Fruit fly (Drosophila melanogaster): ENCODE results near the gene Taf3.

The Taf3 gene

DNA sequence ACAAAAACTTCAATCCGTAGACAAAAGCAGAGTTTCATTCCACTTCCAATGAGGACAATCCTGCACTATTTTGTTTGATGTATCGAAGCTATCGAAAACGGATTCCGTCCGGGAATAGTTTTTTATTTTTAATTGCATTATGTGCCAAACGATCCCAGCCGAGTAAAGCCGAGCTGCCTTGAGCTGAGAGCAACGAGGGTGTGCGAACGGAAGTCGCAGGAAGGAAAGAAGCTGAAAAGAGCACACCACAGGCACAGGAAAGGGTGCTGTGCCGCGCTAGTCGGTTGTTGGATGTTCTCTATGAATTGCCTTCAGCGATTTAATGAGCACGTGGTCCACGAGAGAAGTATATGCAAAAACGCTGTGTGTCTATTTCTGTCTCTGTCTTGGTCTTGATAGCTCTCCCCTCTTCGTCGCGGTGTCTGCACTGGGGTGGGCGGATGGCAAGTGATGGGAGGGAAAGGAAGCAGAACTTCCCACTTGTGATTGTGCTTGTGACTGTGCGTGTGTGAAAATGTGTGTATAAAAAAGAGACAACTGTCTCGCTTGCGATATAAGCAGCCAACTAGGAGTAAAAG lies 36.0 kb upstream of the Taf3 start:
- TF ChIP-seq CG12768 (GFP tag; optimal IDR thresholded peaks at IDR 0.05) (no peak), Mnt (GFP tag; optimal IDR thresholded peaks at IDR 0.05) (peak; percentile 4)

- TF ChIP-seq pad (GFP tag; optimal IDR thresholded peaks at IDR 0.05) (peak; percentile 52), CG33017 (tag; optimal IDR thresholded peaks at IDR 0.05) (no peak)
These were observed 34.9 kb upstream of the Taf3 start, which contains the start of gene zfh2 for dm6 chr4:501479-501993. TSS of gene zfh2 (plus strand) at chr4:501810.

DNA sequence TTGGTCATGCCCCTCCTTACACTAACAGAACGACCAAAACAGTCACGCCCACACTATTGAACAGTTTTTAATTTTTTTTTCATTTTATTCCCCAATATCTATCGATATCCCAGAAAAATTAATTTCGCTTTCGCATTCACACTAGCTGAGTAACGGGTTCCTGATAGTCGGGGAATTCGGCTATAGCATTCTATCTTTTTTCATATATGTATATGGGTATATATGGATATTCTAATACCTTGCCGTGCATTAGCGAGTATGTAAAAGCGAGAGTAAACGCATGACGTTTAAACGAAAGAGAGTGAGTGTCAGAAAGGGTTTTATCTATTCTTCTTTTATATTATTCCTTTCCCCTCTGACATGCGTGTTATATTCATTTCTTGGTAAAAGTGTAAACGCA lies 32.5 kb upstream of the Taf3 start:
- TF ChIP-seq CG12768 (GFP tag; optimal IDR thresholded peaks at IDR 0.05) = no peak
- TF ChIP-seq pad (GFP tag; optimal IDR thresholded peaks at IDR 0.05) = peak; percentile 37

DNA sequence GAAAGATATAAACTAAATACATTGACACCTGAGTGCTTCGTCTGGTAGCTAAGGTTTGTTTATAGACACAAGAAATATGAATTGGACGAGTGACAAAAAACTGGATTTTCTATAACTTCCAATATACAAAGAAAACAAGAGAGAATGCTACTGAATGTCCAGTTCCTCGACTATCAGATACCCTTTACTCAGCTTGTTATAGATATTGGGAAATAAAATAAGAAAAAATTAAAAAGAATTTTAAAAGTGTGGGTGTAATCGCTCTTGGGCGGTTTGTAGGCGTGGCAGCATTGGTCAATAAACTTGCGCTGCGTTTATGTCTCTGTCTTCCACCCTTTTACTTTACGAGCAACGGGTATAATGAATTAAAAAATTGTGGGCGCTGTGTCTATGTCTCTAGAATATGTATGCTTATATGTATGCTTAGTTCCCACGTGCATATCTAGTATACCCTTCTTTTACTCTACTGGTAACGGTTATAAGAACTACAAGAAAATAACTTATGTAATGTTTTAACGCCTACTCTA lies 31.8 kb upstream of the Taf3 start:
- TF ChIP-seq cic (GFP tag; optimal IDR thresholded peaks at IDR 0.05) = no peak
- TF ChIP-seq CG7045 (GFP tag; optimal IDR thresholded peaks at IDR 0.05) = no peak
- peak; percentile 3 for TF ChIP-seq kay (GFP tag; ENCODE audit: borderline replicate concordance)
- TF ChIP-seq tj (GFP tag; optimal IDR thresholded peaks at IDR 0.05) = no peak
- no peak for TF ChIP-seq Mnt (GFP tag; optimal IDR thresholded peaks at IDR 0.05)
- TF ChIP-seq CG14711 (tag; optimal IDR thresholded peaks at IDR 0.05) = no peak

- peak; percentile 16 for TF ChIP-seq kay (GFP tag; ENCODE audit: borderline replicate concordance)
- peak; percentile 8 for TF ChIP-seq Hr96 (GFP tag; optimal IDR thresholded peaks at IDR 0.05)
- TF ChIP-seq Mnt (GFP tag; optimal IDR thresholded peaks at IDR 0.05) = peak; percentile 20
- peak; percentile 40 for TF ChIP-seq CG12768 (GFP tag; optimal IDR thresholded peaks at IDR 0.05)
- no peak for TF ChIP-seq Clk (GFP tag; optimal IDR thresholded peaks at IDR 0.05)
- no peak for TF ChIP-seq CG33017 (tag; optimal IDR thresholded peaks at IDR 0.05)
- peak; percentile 45 for TF ChIP-seq pad (GFP tag; optimal IDR thresholded peaks at IDR 0.05)
- TF ChIP-seq CG5204 (GFP tag; optimal IDR thresholded peaks at IDR 0.05) = peak; percentile 22
- TF ChIP-seq CG7101 (tag; optimal IDR thresholded peaks at IDR 0.05) = peak; percentile 78
- peak; percentile 13 for TF ChIP-seq cic (GFP tag; optimal IDR thresholded peaks at IDR 0.05)
- peak; percentile 38 for TF ChIP-seq CG1620 (GFP tag; optimal IDR thresholded peaks at IDR 0.05)
- peak; percentile 84 for TF ChIP-seq Crg-1 (GFP tag; optimal IDR thresholded peaks at IDR 0.05)
- TF ChIP-seq ovo (GFP tag; optimal IDR thresholded peaks at IDR 0.05) = peak; percentile 87
- peak; percentile 46 for TF ChIP-seq CG11617 (GFP tag; optimal IDR thresholded peaks at IDR 0.05)
- no peak for TF ChIP-seq CG7045 (GFP tag; optimal IDR thresholded peaks at IDR 0.05)
These were observed 31.1 kb upstream of the Taf3 start for dm6 chr4:497724-498123.

DNA sequence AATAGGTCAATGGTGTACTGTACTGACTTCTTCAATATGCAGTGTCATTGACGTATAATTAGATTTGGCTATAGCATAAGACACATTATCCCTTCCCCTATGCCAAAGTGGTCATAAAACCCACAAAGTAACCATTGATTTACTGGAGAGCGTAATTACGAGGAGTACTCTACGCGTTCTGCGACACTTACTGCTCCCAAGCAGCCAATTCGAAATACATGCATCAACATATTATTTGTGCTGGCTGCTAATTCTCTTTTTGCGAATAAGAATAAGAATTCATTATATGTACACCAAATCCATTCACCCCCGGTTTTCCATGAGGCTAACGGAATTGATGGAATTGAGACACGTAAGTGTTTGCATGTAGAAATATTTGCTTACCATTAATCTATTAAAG lies 26.0 kb upstream of the Taf3 start:
- no peak for TF ChIP-seq CG7045 (GFP tag; optimal IDR thresholded peaks at IDR 0.05)
- TF ChIP-seq Mnt (GFP tag; optimal IDR thresholded peaks at IDR 0.05) = no peak
- no peak for TF ChIP-seq ovo (GFP tag; optimal IDR thresholded peaks at IDR 0.05)
- TF ChIP-seq Clk (GFP tag; optimal IDR thresholded peaks at IDR 0.05) = no peak
- no peak for TF ChIP-seq pad (GFP tag; optimal IDR thresholded peaks at IDR 0.05)
- no peak for TF ChIP-seq CG33017 (tag; optimal IDR thresholded peaks at IDR 0.05)
- no peak for TF ChIP-seq Hr96 (GFP tag; optimal IDR thresholded peaks at IDR 0.05)
- TF ChIP-seq tj (GFP tag; optimal IDR thresholded peaks at IDR 0.05) = no peak
- no peak for TF ChIP-seq Crg-1 (GFP tag; optimal IDR thresholded peaks at IDR 0.05)
- TF ChIP-seq cic (GFP tag; optimal IDR thresholded peaks at IDR 0.05) = no peak

DNA sequence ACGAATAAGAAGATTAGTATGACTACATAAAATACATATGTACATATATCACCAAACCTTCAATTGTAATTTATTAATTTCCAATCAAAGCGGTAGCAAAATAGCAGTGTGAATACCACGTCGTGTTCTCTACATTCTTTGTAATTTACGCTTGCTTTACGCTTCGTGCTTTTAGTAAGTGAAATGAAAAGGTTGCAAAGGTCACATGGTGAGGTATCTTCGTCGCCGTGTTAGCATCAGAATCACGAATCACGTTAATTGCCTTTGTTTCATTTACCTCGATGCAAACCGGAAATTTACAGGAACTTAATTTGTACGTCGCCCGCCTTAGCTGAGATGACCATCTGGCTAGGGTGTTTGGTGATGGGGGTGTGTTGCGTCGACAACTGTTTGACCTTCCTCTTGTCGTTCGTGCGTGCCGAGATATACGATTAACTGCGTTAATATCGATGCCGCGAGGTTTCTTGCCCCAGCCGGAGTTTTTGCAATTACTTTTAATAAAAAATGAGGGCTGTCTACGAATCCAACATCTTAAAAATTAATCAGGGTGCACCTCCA lies 24.2 kb upstream of the Taf3 start:
- TF ChIP-seq cnc (optimal IDR thresholded peaks at IDR 0.05) = no peak
- no peak for TF ChIP-seq Hr96 (GFP tag; optimal IDR thresholded peaks at IDR 0.05)
- TF ChIP-seq pad (GFP tag; optimal IDR thresholded peaks at IDR 0.05) = no peak
- TF ChIP-seq bab1 (GFP tag; optimal IDR thresholded peaks at IDR 0.05) = no peak
- no peak for TF ChIP-seq cic (GFP tag; optimal IDR thresholded peaks at IDR 0.05)

- TF ChIP-seq cic (GFP tag; optimal IDR thresholded peaks at IDR 0.05) (no peak), kay (GFP tag; ENCODE audit: borderline replicate concordance) (peak; percentile 19), Hr96 (GFP tag; optimal IDR thresholded peaks at IDR 0.05) (no peak), tj (GFP tag; optimal IDR thresholded peaks at IDR 0.05) (no peak), CG5204 (GFP tag; optimal IDR thresholded peaks at IDR 0.05) (no peak), toe (GFP tag; optimal IDR thresholded peaks at IDR 0.05) (no peak), ovo (GFP tag; optimal IDR thresholded peaks at IDR 0.05) (no peak), CG12768 (GFP tag; optimal IDR thresholded peaks at IDR 0.05) (no peak), pad (GFP tag; optimal IDR thresholded peaks at IDR 0.05) (no peak)
These were observed 23.5 kb upstream of the Taf3 start for dm6 chr4:490111-490510.

Data from whole organism, adult.